Worm (Caenorhabditis elegans): ENCODE results near the gene F52H2.15.

DNA sequence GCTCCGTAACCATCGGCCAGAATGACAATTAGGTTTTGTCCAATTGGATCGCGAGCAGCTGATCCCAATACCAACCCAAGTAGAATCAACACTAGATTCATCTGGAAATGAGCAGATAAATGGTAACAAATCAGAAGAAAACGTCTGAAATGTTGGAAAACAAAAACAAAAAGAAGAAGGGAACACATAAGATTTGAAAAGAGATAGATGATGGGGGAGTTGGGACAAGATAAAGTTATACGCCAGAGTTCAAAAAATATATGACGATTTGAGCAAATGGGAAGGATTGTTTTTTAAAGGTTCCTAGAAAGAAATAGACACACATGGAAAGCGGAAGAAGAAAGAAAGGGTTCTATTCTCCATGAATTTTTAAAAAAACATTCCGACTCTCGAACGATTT, 50.5 kb downstream of the F52H2.15 start, which contains the start of gene T03G6.3:
- TF ChIP-seq ztf-7 (tag; optimal IDR thresholded peaks at IDR 0.05) (no peak), lin-13 (GFP tag; optimal IDR thresholded peaks at IDR 0.05) (no peak), mdt-29 (GFP tag; IDR thresholded peaks at IDR 0.05) (no peak), lir-3 (tag; optimal IDR thresholded peaks at IDR 0.05) (no peak), aly-2 (tag; optimal IDR thresholded peaks at IDR 0.05) (no peak), nhr-41 (GFP tag; IDR thresholded peaks at IDR 0.05) (no peak), ceh-62 (tag; optimal IDR thresholded peaks at IDR 0.05) (no peak), fos-1 (tag; optimal IDR thresholded peaks at IDR 0.05) (no peak), nhr-77 (tag; optimal IDR thresholded peaks at IDR 0.05) (no peak), Y5F2A.4 (GFP tag; optimal IDR thresholded peaks at IDR 0.05) (no peak), ztf-11 (tag; optimal IDR thresholded peaks at IDR 0.05) (no peak), ama-1 (optimal IDR thresholded peaks at IDR 0.05) (no peak), skn-1 (tag; optimal IDR thresholded peaks at IDR 0.05) (no peak)
